Worm (Caenorhabditis elegans) whole organism, L1 larva: Measurements from ENCODE around the gene F58D2.3.

Experiments used
- C34B4.2 ChIP-seq: sonication (generic microtip); optimal IDR thresholded peaks from 2 replicates; lab custom pipeline; 2017; ENCODE audit warnings: mild to moderate bottlenecking, missing genetic modification characterization, missing compliant biosample characterization
- alr-1 ChIP-seq: fragments of 200-800 bp; sonication (Bioruptor generic); optimal IDR thresholded peaks from 2 replicates; lab custom pipeline; 2018; ENCODE audit warnings: borderline replicate concordance, mild to moderate bottlenecking, missing genetic modification characterization, missing compliant biosample characterization
- ama-1 ChIP-seq: fragments of 150-350 bp; optimal IDR thresholded peaks from 2 replicates; lab custom pipeline; 2014
- ceh-63 ChIP-seq: fragments of 200-800 bp; sonication (Bioruptor generic); optimal IDR thresholded peaks from 2 replicates; lab custom pipeline; 2018; ENCODE audit warnings: mild to moderate bottlenecking, missing genetic modification characterization, missing compliant biosample characterization
- ceh-8 ChIP-seq: fragments of 200-800 bp; sonication (Bioruptor generic); optimal IDR thresholded peaks from 2 replicates; lab custom pipeline; 2018; ENCODE audit warnings: mild to moderate bottlenecking, missing genetic modification characterization, moderate library complexity, missing compliant biosample characterization
- dpl-1 ChIP-seq, 3 experiments: fragments of 150-350 bp in 2 of 3; sonication (generic microtip) in 1 of 3; optimal IDR thresholded peaks; 2 replicates each; lab custom pipeline; 2014 to 2017; ENCODE audit warnings: missing biosample characterization in 3 of 3, missing genetic modification characterization in 3 of 3, missing genetic modification reagents in 3 of 3
- efl-1 ChIP-seq, 4 experiments: fragments of 150-350 bp; optimal IDR thresholded peaks in 3 of 4; peaks in 1 of 4; 1 replicate in 1 of 4; 2 replicates in 3 of 4; lab custom pipeline; 2014; ENCODE audit warnings: missing biosample characterization in 2 of 4, missing genetic modification characterization in 2 of 4, missing genetic modification reagents in 2 of 4
- ets-5 ChIP-seq: fragments of 200-800 bp; sonication (Bioruptor generic); IDR thresholded peaks from 2 replicates; pipeline ENCODE4 v1.3.6; 2022; ENCODE audit warnings: missing genetic modification characterization, missing compliant biosample characterization
- fkh-10 ChIP-seq: sonication (generic microtip); optimal IDR thresholded peaks from 2 replicates; lab custom pipeline; 2017; ENCODE audit warnings: missing biosample characterization, missing genetic modification reagents, missing genetic modification characterization
- fkh-4 ChIP-seq: sonication (generic microtip); optimal IDR thresholded peaks from 2 replicates; lab custom pipeline; 2016; ENCODE audit warnings: missing compliant biosample characterization, missing genetic modification characterization, borderline replicate concordance
- grh-1 ChIP-seq: fragments of 200-800 bp; sonication (Bioruptor generic); IDR thresholded peaks from 2 replicates; pipeline ENCODE4 v1.3.6; 2022; ENCODE audit warnings: missing genetic modification reagents, missing genetic modification characterization, missing compliant biosample characterization
- lin-14 ChIP-seq: fragments of 200-800 bp; sonication (Bioruptor generic); optimal IDR thresholded peaks from 2 replicates; lab custom pipeline; 2018; ENCODE audit warnings: mild to moderate bottlenecking, missing genetic modification characterization, moderate library complexity, missing compliant biosample characterization
- lin-35 ChIP-seq, 2 experiments: fragments of 150-350 bp; optimal IDR thresholded peaks; 2 replicates each; lab custom pipeline; 2014; ENCODE audit warnings: missing biosample characterization in 2 of 2, missing genetic modification characterization in 2 of 2, missing genetic modification reagents in 2 of 2
- lsy-2 ChIP-seq, 2 experiments: fragments of 150-350 bp; optimal IDR thresholded peaks; 2 replicates each; lab custom pipeline; 2014; ENCODE audit warnings: missing biosample characterization in 2 of 2, missing genetic modification characterization in 2 of 2
- mef-2 ChIP-seq: fragments of 150-350 bp; optimal IDR thresholded peaks from 2 replicates; lab custom pipeline; 2014; ENCODE audit warnings: missing biosample characterization, missing genetic modification characterization
- mep-1 ChIP-seq: fragments of 150-350 bp; optimal IDR thresholded peaks from 2 replicates; lab custom pipeline; 2014; ENCODE audit warnings: missing biosample characterization, missing genetic modification characterization
- nhr-12 ChIP-seq: sonication (generic microtip); optimal IDR thresholded peaks from 2 replicates; lab custom pipeline; 2017; ENCODE audit warnings: missing biosample characterization, missing genetic modification characterization
- nhr-237 ChIP-seq: fragments of 150-350 bp; optimal IDR thresholded peaks from 2 replicates; lab custom pipeline; 2014; ENCODE audit warnings: missing biosample characterization, missing genetic modification characterization
- nhr-47 ChIP-seq: sonication (generic microtip); optimal IDR thresholded peaks from 2 replicates; lab custom pipeline; 2016; ENCODE audit warnings: mild to moderate bottlenecking, missing genetic modification characterization, moderate library complexity, missing compliant biosample characterization
- nhr-85 ChIP-seq: sonication (generic microtip); peaks from one replicate; lab custom pipeline; 2016; ENCODE audit warnings: missing genetic modification characterization, inconsistent platforms, missing compliant biosample characterization
- nhr-90 ChIP-seq: sonication (generic microtip); optimal IDR thresholded peaks from 2 replicates; lab custom pipeline; 2016; ENCODE audit warnings: mild to moderate bottlenecking, missing genetic modification characterization, missing compliant biosample characterization; ENCODE audit not compliant: poor library complexity
- pag-3 ChIP-seq: sonication (generic microtip); optimal IDR thresholded peaks from 2 replicates; lab custom pipeline; 2017; ENCODE audit warnings: missing genetic modification characterization, mild to moderate bottlenecking, missing compliant biosample characterization, antibody characterized with exemption, borderline replicate concordance; ENCODE audit not compliant: insufficient read depth
- pax-3 ChIP-seq: fragments of 200-800 bp; sonication (Bioruptor generic); optimal IDR thresholded peaks from 2 replicates; lab custom pipeline; 2018; ENCODE audit warnings: mild to moderate bottlenecking, missing genetic modification characterization, moderate library complexity, missing compliant biosample characterization
- pqm-1 ChIP-seq: sonication (generic microtip); optimal IDR thresholded peaks from 3 replicates; lab custom pipeline; 2017; ENCODE audit warnings: missing biosample characterization, missing genetic modification characterization
- rnt-1 ChIP-seq: sonication (generic microtip); optimal IDR thresholded peaks from 2 replicates; lab custom pipeline; 2016; ENCODE audit warnings: mild to moderate bottlenecking, missing genetic modification characterization, moderate library complexity, missing compliant biosample characterization
- swsn-7 ChIP-seq: sonication (generic microtip); optimal IDR thresholded peaks from 2 replicates; lab custom pipeline; 2016; ENCODE audit warnings: missing genetic modification characterization, missing compliant biosample characterization
- tlp-1 ChIP-seq: fragments of 150-350 bp; optimal IDR thresholded peaks from 2 replicates; lab custom pipeline; 2014; ENCODE audit warnings: missing biosample characterization, missing genetic modification characterization
- unc-62 ChIP-seq: fragments of 150-350 bp; optimal IDR thresholded peaks from 2 replicates; lab custom pipeline; 2014; ENCODE audit warnings: missing biosample characterization, missing genetic modification reagents, missing genetic modification characterization
- unc-86 ChIP-seq: sonication (generic microtip); optimal IDR thresholded peaks from 2 replicates; lab custom pipeline; 2016; ENCODE audit warnings: missing genetic modification characterization, missing compliant biosample characterization
- unc-98 ChIP-seq: fragments of 200-800 bp; sonication (Bioruptor generic); IDR thresholded peaks from 2 replicates; pipeline ENCODE4 v1.3.6; 2022; ENCODE audit warnings: missing genetic modification characterization, missing compliant biosample characterization
- vab-15 ChIP-seq: sonication (generic microtip); optimal IDR thresholded peaks from 2 replicates; lab custom pipeline; 2017; ENCODE audit warnings: missing genotype, mild to moderate bottlenecking, missing genetic modification characterization, missing compliant biosample characterization
- zag-1 ChIP-seq: fragments of 150-350 bp; optimal IDR thresholded peaks from 2 replicates; lab custom pipeline; 2014; ENCODE audit warnings: missing biosample characterization, missing genetic modification characterization
- ztf-11 ChIP-seq, 2 experiments: sonication (generic microtip); optimal IDR thresholded peaks; 2 replicates each; lab custom pipeline; 2016 to 2017; ENCODE audit warnings: missing genetic modification characterization in 2 of 2, missing biosample characterization in 1 of 2, missing compliant biosample characterization in 1 of 2

The F58D2.3 gene

ce11 chrIV:13170241-13170640, 10.4 kb downstream of the F58D2.3 start, which contains the start of gene nas-14:
Gene nas-14, plus strand, starts transcription at chrIV:13170541.
- TF ChIP-seq fkh-4 (tag; lab: Kevin White, UChicago): no peak
- no peak for TF ChIP-seq pax-3 (tag; lab: Kevin White, UChicago)
- TF ChIP-seq, all 84 proteins: peak for 0

- 0 out of 2 replicates have a peak, but pooled peaks have one; percentile 70 for TF ChIP-seq ets-5 (GFP tag; lab: Robert Waterston, UW)
- TF ChIP-seq unc-98 (GFP tag; lab: Robert Waterston, UW): no peak
Observed at ce11 chrIV:13167534-13167933, 13.1 kb downstream of the F58D2.3 start.

ce11 chrIV:13165181-13165580, 15.4 kb downstream of the F58D2.3 start, which contains the start of gene scl-14:
Gene scl-14, plus strand, starts transcription at chrIV:13165481.
- TF ChIP-seq unc-86 (tag; lab: Kevin White, UChicago): no peak
- no peak for TF ChIP-seq ztf-11 (tag; optimal IDR thresholded peaks at IDR 0.05; lab: Kevin White, UChicago)
- no peak for TF ChIP-seq vab-15 (tag; lab: Kevin White, UChicago)
- TF ChIP-seq zag-1 (tag; lab: Kevin White, UChicago): no peak
- no peak for TF ChIP-seq nhr-90 (tag; lab: Kevin White, UChicago)
- no peak for TF ChIP-seq nhr-12 (tag; lab: Kevin White, UChicago)
- no peak for TF ChIP-seq lin-14
- no peak for TF ChIP-seq ceh-8 (GFP tag; lab: Kevin White, UChicago)
- no peak for TF ChIP-seq ama-1 (lab: Kevin White, UChicago)
- TF ChIP-seq, all 84 proteins: peak for 0

ce11 chrIV:13154391-13155283, 26.0 kb downstream of the F58D2.3 start, which contains the start of the genes crld-1 and msh-5:
Gene crld-1, minus strand, starts transcription at chrIV:13154441.
Gene msh-5, plus strand, starts transcription at chrIV:13155233.
- TF ChIP-seq fkh-10: no peak
- TF ChIP-seq efl-1 (optimal IDR thresholded peaks at IDR 0.05; lab: Kevin White, UChicago): peak; percentile 29 to 36
- peak in 1 of 2 experiments; percentile 81 for TF ChIP-seq efl-1 (GFP tag; optimal IDR thresholded peaks at IDR 0.05 in 1 of 2; lab: Kevin White, UChicago)
- TF ChIP-seq lin-35 (GFP tag; optimal IDR thresholded peaks at IDR 0.05; lab: Kevin White, UChicago): peak in 1 of 2 experiments; percentile 21
- no peak for TF ChIP-seq tlp-1 (tag; lab: Kevin White, UChicago)
- peak in 1 of 3 experiments; percentile 12 for TF ChIP-seq dpl-1 (GFP tag; optimal IDR thresholded peaks at IDR 0.05; lab: Kevin White, UChicago)
- TF ChIP-seq nhr-85: peak; percentile 24
- TF ChIP-seq, all 84 proteins: peak for 4

ce11 chrIV:13149276-13149675, 31.3 kb downstream of the F58D2.3 start, which contains the start of gene nlp-79:
Gene nlp-79, plus strand, starts transcription at chrIV:13149576.
- no peak for TF ChIP-seq swsn-7
- TF ChIP-seq mep-1: no peak
- no peak for TF ChIP-seq lsy-2 (tag; optimal IDR thresholded peaks at IDR 0.05; lab: Kevin White, UChicago)
- TF ChIP-seq pqm-1 (tag; lab: Kevin White, UChicago): no peak
- TF ChIP-seq mef-2 (tag; lab: Kevin White, UChicago): no peak
- no peak for TF ChIP-seq unc-62 (GFP tag; lab: Kevin White, UChicago)
- no peak for TF ChIP-seq rnt-1
- TF ChIP-seq grh-1 (GFP tag; lab: Robert Waterston, UW): no peak
- no peak for TF ChIP-seq alr-1
- no peak for TF ChIP-seq nhr-237 (tag; lab: Kevin White, UChicago)
- no peak for TF ChIP-seq pag-3 (tag; lab: Kevin White, UChicago)
- TF ChIP-seq lin-14: no peak
- TF ChIP-seq nhr-12 (tag; lab: Kevin White, UChicago): no peak
- no peak for TF ChIP-seq zag-1 (tag; lab: Kevin White, UChicago)
- no peak for TF ChIP-seq nhr-90 (tag; lab: Kevin White, UChicago)
- TF ChIP-seq C34B4.2: no peak
- no peak for TF ChIP-seq nhr-47 (tag; lab: Kevin White, UChicago)
- no peak for TF ChIP-seq ceh-63 (GFP tag; lab: Kevin White, UChicago)
